Fruit fly (Drosophila melanogaster) whole organism, prepupa: ENCODE measurements around the gene CG33642.

Experiments
- CG16779 ChIP-seq: fragments of 200-800 bp; sonication (Bioruptor generic); optimal IDR thresholded peaks from 3 replicates; lab custom pipeline; 2017; ENCODE audit warnings: missing biosample characterization, mild to moderate bottlenecking, missing genetic modification characterization
- CG3032 ChIP-seq: fragments of 200-800 bp; optimal IDR thresholded peaks from 2 replicates; lab custom pipeline; 2019; ENCODE audit warnings: missing biosample characterization, mild to moderate bottlenecking, missing genetic modification characterization, moderate library complexity
- CG31627 ChIP-seq: fragments of 200-800 bp; sonication (Bioruptor generic); optimal IDR thresholded peaks from 3 replicates; lab custom pipeline; 2016; ENCODE audit warnings: missing biosample characterization, missing genetic modification characterization
- CG32006 ChIP-seq: fragments of 200-800 bp; sonication (Bioruptor generic); optimal IDR thresholded peaks from 3 replicates; lab custom pipeline; 2017; ENCODE audit warnings: missing biosample characterization, mild to moderate bottlenecking, missing genetic modification characterization
- CG3919 ChIP-seq: fragments of 200-800 bp; sonication (Bioruptor generic); optimal IDR thresholded peaks from 3 replicates; lab custom pipeline; 2016; ENCODE audit warnings: missing biosample characterization, missing genetic modification characterization
- CG4318 ChIP-seq: fragments of 200-800 bp; sonication (Bioruptor generic); optimal IDR thresholded peaks from 3 replicates; lab custom pipeline; 2017; ENCODE audit warnings: missing biosample characterization, mild to moderate bottlenecking, missing genetic modification characterization
- Hr39 ChIP-seq: fragments of 200-800 bp; sonication (Bioruptor generic); optimal IDR thresholded peaks from 2 replicates; lab custom pipeline; 2016; ENCODE audit warnings: missing biosample characterization, missing genetic modification characterization
- Lpt ChIP-seq: fragments of 200-800 bp; sonication (Bioruptor generic); optimal IDR thresholded peaks from 3 replicates; lab custom pipeline; 2016; ENCODE audit warnings: missing biosample characterization, missing genetic modification characterization
- Met ChIP-seq: fragments of 200-800 bp; sonication (Bioruptor generic); optimal IDR thresholded peaks from 3 replicates; lab custom pipeline; 2016; ENCODE audit warnings: missing biosample characterization, missing genetic modification characterization
- OdsH ChIP-seq: fragments of 200-800 bp; sonication (Bioruptor generic); optimal IDR thresholded peaks from 3 replicates; lab custom pipeline; 2016; ENCODE audit warnings: missing biosample characterization, missing genetic modification characterization
- Smox ChIP-seq: fragments of 200-800 bp; sonication (Bioruptor generic); optimal IDR thresholded peaks from 3 replicates; lab custom pipeline; 2016; ENCODE audit warnings: missing biosample characterization, missing genetic modification characterization
- esn ChIP-seq: fragments of 200-800 bp; sonication (Bioruptor generic); optimal IDR thresholded peaks from 2 replicates; lab custom pipeline; 2016; ENCODE audit warnings: missing biosample characterization, mild to moderate bottlenecking, missing genetic modification characterization, moderate library complexity
- ss ChIP-seq, 2 experiments: fragments of 200-800 bp; sonication (Bioruptor generic); optimal IDR thresholded peaks; 2 replicates in 1 of 2; 3 replicates in 1 of 2; lab custom pipeline; 2017 to 2018; ENCODE audit warnings: mild to moderate bottlenecking in 2 of 2, missing biosample characterization in 2 of 2, missing genetic modification characterization in 2 of 2, moderate library complexity in 1 of 2
- vri ChIP-seq: fragments of 200-800 bp; sonication (Bioruptor generic); optimal IDR thresholded peaks from 3 replicates; lab custom pipeline; 2016; ENCODE audit warnings: missing biosample characterization, mild to moderate bottlenecking, missing genetic modification characterization

- TF ChIP-seq CG31627 (GFP tag; lab: Kevin White, UChicago) (no peak), CG16779 (tag; lab: Kevin White, UChicago) (no peak), CG3919 (GFP tag; lab: Kevin White, UChicago) (no peak), Lpt (GFP tag; lab: Kevin White, UChicago) (no peak), ss (GFP tag; optimal IDR thresholded peaks at IDR 0.05; lab: Kevin White, UChicago) (no peak), CG32006 (GFP tag; lab: Kevin White, UChicago) (no peak), vri (GFP tag; lab: Kevin White, UChicago) (no peak), esn (GFP tag; lab: Kevin White, UChicago) (no peak), Smox (no peak), Hr39 (GFP tag; lab: Kevin White, UChicago) (no peak), OdsH (no peak), Met (no peak), CG3032 (tag; lab: Kevin White, UChicago) (no peak), CG4318 (GFP tag; lab: Kevin White, UChicago) (no peak)
Observed at dm6 chr2L:13513033-13513330, 16.8 kb upstream of the CG33642 start.
